Worm (Caenorhabditis elegans): ENCODE data around the gene cest-17.
A peak's percentile ranks its signal among the peaks of the same experiment; 100 is the strongest.

The cest-17 gene

ce11 chrV:8211993-8212392 lies 8.9 kb downstream of the cest-17 start (continued):
- TF ChIP-seq nhr-77 (tag; optimal IDR thresholded peaks at IDR 0.05) (no peak), nhr-20 (tag; optimal IDR thresholded peaks at IDR 0.05) (peak; percentile 22), xbp-1 (tag; optimal IDR thresholded peaks at IDR 0.05) (peak; percentile 11), nhr-71 (tag; optimal IDR thresholded peaks at IDR 0.05) (peak; percentile 82), hlh-17 (GFP tag; optimal IDR thresholded peaks at IDR 0.05; ENCODE audit: borderline replicate concordance) (no peak), egl-13 (tag; optimal IDR thresholded peaks at IDR 0.05) (peak; percentile 52), ztf-11 (tag; optimal IDR thresholded peaks at IDR 0.05) (no peak), ztf-4 (tag; optimal IDR thresholded peaks at IDR 0.05) (peak; percentile 33), sox-4 (tag; optimal IDR thresholded peaks at IDR 0.05) (peak; percentile 90), unc-86 (tag; optimal IDR thresholded peaks at IDR 0.05) (peak; percentile 30)

ce11 chrV:8212816-8213215 lies 9.7 kb downstream of the cest-17 start:
- TF ChIP-seq dpl-1 (GFP tag; optimal IDR thresholded peaks at IDR 0.05) (no peak), elt-2 (tag; optimal IDR thresholded peaks at IDR 0.05) (peak; percentile 67), lin-35 (GFP tag; optimal IDR thresholded peaks at IDR 0.05) (peak in 1 of 2 experiments; percentile 10), ztf-11 (tag; optimal IDR thresholded peaks at IDR 0.05) (no peak), alr-1 (tag; optimal IDR thresholded peaks at IDR 0.05; ENCODE audit: borderline replicate concordance) (no peak), ets-5 (GFP tag; IDR thresholded peaks at IDR 0.05) (no peak)

ce11 chrV:8213868-8214267 lies 10.7 kb downstream of the cest-17 start, which contains the start of gene K07C11.7:
Gene K07C11.7, minus strand, starts transcription at chrV:8213968.
- TF ChIP-seq ceh-63 (GFP tag; optimal IDR thresholded peaks at IDR 0.05) (no peak), lin-14 (GFP tag; optimal IDR thresholded peaks at IDR 0.05) (no peak), nhr-76 (tag; optimal IDR thresholded peaks at IDR 0.05) (no peak), mef-2 (tag; optimal IDR thresholded peaks at IDR 0.05) (no peak), zag-1 (tag; optimal IDR thresholded peaks at IDR 0.05) (no peak), nhr-90 (tag; optimal IDR thresholded peaks at IDR 0.05; ENCODE audit: poor library complexity) (no peak), ama-1 (optimal IDR thresholded peaks at IDR 0.05) (no peak), elt-3 (tag; optimal IDR thresholded peaks at IDR 0.05) (no peak), snpc-4 (tag; optimal IDR thresholded peaks at IDR 0.05) (no peak), fkh-10 (GFP tag; optimal IDR thresholded peaks at IDR 0.05) (no peak), unc-86 (tag; optimal IDR thresholded peaks at IDR 0.05) (no peak)

DNA sequence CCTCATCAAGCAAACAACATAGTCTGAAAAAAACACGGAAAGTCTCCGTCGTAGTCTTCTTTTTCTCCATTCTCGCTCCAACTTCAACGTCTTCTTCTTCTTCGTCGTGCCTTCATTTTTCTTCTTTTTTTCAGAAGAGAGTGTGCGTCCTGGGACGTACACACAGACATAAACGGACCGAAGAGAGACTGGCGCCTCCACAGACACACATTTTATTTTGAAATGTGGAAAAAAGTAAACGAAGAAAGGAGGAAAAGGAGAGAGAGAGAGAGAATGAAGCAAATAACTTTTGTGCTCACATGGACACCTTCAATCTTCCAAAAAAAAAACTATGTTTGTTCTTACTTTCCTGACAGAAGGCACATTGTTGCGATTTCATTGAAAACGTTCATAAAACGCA lies 12.0 kb downstream of the cest-17 start:
- TF ChIP-seq C34B4.2 (tag; optimal IDR thresholded peaks at IDR 0.05) (no peak), lin-14 (GFP tag; optimal IDR thresholded peaks at IDR 0.05) (peak; percentile 49), lsy-2 (tag; optimal IDR thresholded peaks at IDR 0.05) (peak in 1 of 2 experiments; percentile 5)

ce11 chrV:8217118-8217517 lies 14.0 kb downstream of the cest-17 start:
- TF ChIP-seq efl-1 (optimal IDR thresholded peaks at IDR 0.05) (no peak), efl-1 (GFP tag; optimal IDR thresholded peaks at IDR 0.05 in 1 of 2) (peak in 1 of 2 experiments; percentile 58), egl-27 (tag; optimal IDR thresholded peaks at IDR 0.05) (no peak), lir-3 (tag; optimal IDR thresholded peaks at IDR 0.05; ENCODE audit: poor library complexity) (no peak), pqm-1 (tag; optimal IDR thresholded peaks at IDR 0.05) (peak; percentile 91), elt-2 (tag; optimal IDR thresholded peaks at IDR 0.05) (peak; percentile 74), pag-3 (tag; optimal IDR thresholded peaks at IDR 0.05; ENCODE audit: borderline replicate concordance, insufficient read depth) (no peak)

Data from whole organism, L1 larva.